Worm (Caenorhabditis elegans) whole organism, L2 larva: ENCODE results near the gene fbxa-63.

Experiments
- F13H6.1 ChIP-seq: sonication (generic microtip); optimal IDR thresholded peaks from 2 replicates; lab custom pipeline; 2016; ENCODE audit warnings: missing genetic modification characterization, missing compliant biosample characterization
- ama-1 ChIP-seq: fragments of 150-350 bp; optimal IDR thresholded peaks from 2 replicates; lab custom pipeline; 2018; ENCODE audit warnings: inconsistent platforms
- nhr-237 ChIP-seq: fragments of 150-350 bp; optimal IDR thresholded peaks from 2 replicates; lab custom pipeline; 2014; ENCODE audit warnings: missing biosample characterization, missing genetic modification characterization

DNA sequence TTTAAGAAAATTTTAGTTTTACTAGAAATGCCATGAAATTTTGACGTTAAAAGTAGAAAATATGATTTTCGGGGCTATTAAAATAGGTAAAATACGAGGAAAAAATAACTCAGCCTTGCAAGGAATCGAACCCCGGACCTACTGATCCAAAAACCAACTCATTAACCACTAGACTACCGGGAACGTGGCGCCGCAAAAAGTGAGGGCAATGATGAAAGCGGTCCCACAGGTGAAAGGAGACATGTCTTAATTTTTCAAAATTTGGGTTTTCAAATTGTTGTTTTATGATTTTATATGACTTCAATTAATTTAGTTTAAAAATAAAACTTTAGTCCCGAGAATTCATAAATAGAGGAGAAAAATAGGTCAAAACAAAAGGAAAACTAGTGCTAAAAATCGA is 12.6 kb upstream of the fbxa-63 start:
- TF ChIP-seq nhr-237 (tag; lab: Kevin White, UChicago) (no peak), ama-1 (lab: Kevin White, UChicago) (no peak), F13H6.1 (tag; lab: Kevin White, UChicago) (no peak)
